Worm (Caenorhabditis elegans): ENCODE results near the gene srlf-33.

- no peak for TF ChIP-seq fkh-3 (tag; optimal IDR thresholded peaks at IDR 0.05)
- TF ChIP-seq cebp-1 (GFP tag; IDR thresholded peaks at IDR 0.05): no peak
- no peak for TF ChIP-seq cebp-1 (tag; optimal IDR thresholded peaks at IDR 0.05)
- TF ChIP-seq ekl-4 (GFP tag; IDR thresholded peaks at IDR 0.05): no peak
- no peak for TF ChIP-seq ama-1 (optimal IDR thresholded peaks at IDR 0.05)
- no peak for TF ChIP-seq ama-1 (GFP tag; optimal IDR thresholded peaks at IDR 0.05)
- no peak for TF ChIP-seq snpc-4 (GFP tag; optimal IDR thresholded peaks at IDR 0.05)
- no peak for TF ChIP-seq snpc-4 (tag; optimal IDR thresholded peaks at IDR 0.05)
- no peak for TF ChIP-seq C17E4.6 (GFP tag; IDR thresholded peaks at IDR 0.05)
- TF ChIP-seq dpl-1 (GFP tag; optimal IDR thresholded peaks at IDR 0.05): no peak
- TF ChIP-seq pha-4 (tag; optimal IDR thresholded peaks at IDR 0.05): no peak
- TF ChIP-seq cebp-2 (GFP tag; IDR thresholded peaks at IDR 0.05): no peak
- no peak for TF ChIP-seq B0336.3 (GFP tag; IDR thresholded peaks at IDR 0.05)
- no peak for TF ChIP-seq attf-6 (GFP tag; IDR thresholded peaks at IDR 0.05)
Measured at ce11 chrIV:11877674-11878073, 47.6 kb downstream of the srlf-33 start, which contains the start of gene pph-2.
